Worm (Caenorhabditis elegans) whole organism, L4 larva: ENCODE measurements around the gene C56C10.9.

ENCODE experiments used
- D1046.2 ChIP-seq: fragments of 200-800 bp; sonication (Bioruptor generic); IDR thresholded peaks from 2 replicates; pipeline ENCODE4 v1.3.6; 2022; ENCODE audit warnings: missing genetic modification characterization, missing compliant biosample characterization
- F26F4.8 ChIP-seq: fragments of 200-800 bp; sonication (Bioruptor generic); conservative IDR thresholded peaks from 2 replicates; pipeline ENCODE4 v1.3.6; 2022; ENCODE audit warnings: missing genetic modification characterization, missing compliant biosample characterization
- F49E8.2 ChIP-seq: sonication (generic microtip); optimal IDR thresholded peaks from 2 replicates; lab custom pipeline; 2016; ENCODE audit warnings: missing compliant biosample characterization, mild to moderate bottlenecking, missing genetic modification characterization, borderline replicate concordance
- T20F7.1 ChIP-seq: fragments of 200-800 bp; sonication (Bioruptor generic); optimal IDR thresholded peaks from 2 replicates; lab custom pipeline; 2018; ENCODE audit warnings: mild to moderate bottlenecking, missing genetic modification characterization, missing compliant biosample characterization
- T26A8.4 ChIP-seq: fragments of 200-800 bp; sonication (Bioruptor generic); IDR thresholded peaks from 2 replicates; pipeline ENCODE4 v1.3.6; 2022; ENCODE audit warnings: missing genetic modification characterization, missing compliant biosample characterization
- ZK337.2 ChIP-seq: fragments of 200-800 bp; sonication (Bioruptor generic); IDR thresholded peaks from 2 replicates; pipeline ENCODE4 v1.3.6; 2022; ENCODE audit warnings: missing genetic modification reagents, missing genetic modification characterization, missing compliant biosample characterization
- ZK546.5 ChIP-seq, 2 experiments: sonication (generic microtip); optimal IDR thresholded peaks; 2 replicates each; lab custom pipeline; 2017; ENCODE audit warnings: missing biosample characterization in 2 of 2, missing genetic modification characterization in 2 of 2
- aha-1 ChIP-seq: fragments of 150-350 bp; peaks from one replicate; lab custom pipeline; 2014; ENCODE audit warnings: missing biosample characterization, missing genetic modification characterization
- ama-1 ChIP-seq: fragments of 150-350 bp; optimal IDR thresholded peaks from 2 replicates; lab custom pipeline; 2014; ENCODE audit warnings: inconsistent platforms, mixed read lengths
- arid-1 ChIP-seq: fragments of 200-800 bp; sonication (Bioruptor generic); conservative IDR thresholded peaks from 2 replicates; pipeline ENCODE4 v1.3.6; 2022; ENCODE audit warnings: missing genetic modification reagents, missing genetic modification characterization, missing compliant biosample characterization
- daf-16 ChIP-seq, 3 experiments: sonication (generic microtip); optimal IDR thresholded peaks; 2 replicates each; lab custom pipeline; 2016 to 2017; ENCODE audit warnings: missing genetic modification characterization in 3 of 3, missing genetic modification reagents in 3 of 3, mild to moderate bottlenecking in 2 of 3, missing compliant biosample characterization in 2 of 3, missing biosample characterization in 1 of 3, moderate library complexity in 1 of 3
- dmd-8 ChIP-seq: fragments of 200-800 bp; sonication (Bioruptor generic); IDR thresholded peaks from 2 replicates; pipeline ENCODE4 v1.3.6; 2022; ENCODE audit warnings: missing genetic modification characterization, missing compliant biosample characterization
- dve-1 ChIP-seq: sonication (generic microtip); optimal IDR thresholded peaks from 2 replicates; lab custom pipeline; 2017; ENCODE audit warnings: antibody characterized with exemption, mild to moderate bottlenecking, missing genetic modification characterization, missing compliant biosample characterization; ENCODE audit not compliant: insufficient read depth
- egl-27 ChIP-seq: sonication (generic microtip); optimal IDR thresholded peaks from 3 replicates; lab custom pipeline; 2017; ENCODE audit warnings: missing biosample characterization, missing genetic modification reagents, missing genetic modification characterization
- fkh-10 ChIP-seq: fragments of 150-350 bp; optimal IDR thresholded peaks from 2 replicates; lab custom pipeline; 2014; ENCODE audit warnings: missing biosample characterization, missing genetic modification reagents, missing genetic modification characterization
- fos-1 ChIP-seq: fragments of 150-350 bp; optimal IDR thresholded peaks from 2 replicates; lab custom pipeline; 2014; ENCODE audit warnings: missing biosample characterization, missing genetic modification characterization
- hlh-11 ChIP-seq: fragments of 200-800 bp; sonication (Bioruptor generic); optimal IDR thresholded peaks from 2 replicates; lab custom pipeline; 2018; ENCODE audit warnings: mild to moderate bottlenecking, missing genetic modification characterization, missing compliant biosample characterization
- hlh-30 ChIP-seq: sonication (generic microtip); optimal IDR thresholded peaks from 2 replicates; lab custom pipeline; 2017; ENCODE audit warnings: antibody characterized with exemption, mild to moderate bottlenecking, missing genetic modification characterization, missing compliant biosample characterization; ENCODE audit not compliant: insufficient read depth
- hmg-1.1 ChIP-seq: fragments of 200-800 bp; sonication (Bioruptor generic); IDR thresholded peaks from 2 replicates; pipeline ENCODE4 v1.3.6; 2022; ENCODE audit warnings: missing genetic modification reagents, missing genetic modification characterization, missing compliant biosample characterization
- lin-38 ChIP-seq: fragments of 200-800 bp; sonication (Bioruptor generic); IDR thresholded peaks from 2 replicates; pipeline ENCODE4 v1.3.6; 2022; ENCODE audit warnings: missing genetic modification reagents, missing genetic modification characterization, missing compliant biosample characterization
- lir-3 ChIP-seq: sonication (generic microtip); optimal IDR thresholded peaks from 2 replicates; lab custom pipeline; 2016; ENCODE audit warnings: mild to moderate bottlenecking, missing genetic modification characterization, missing compliant biosample characterization
- lsy-2 ChIP-seq, 2 experiments: fragments of 150-350 bp in 1 of 2; sonication (generic microtip) in 1 of 2; optimal IDR thresholded peaks; 2 replicates each; lab custom pipeline; 2014 to 2017; ENCODE audit warnings: missing biosample characterization in 2 of 2, missing genetic modification characterization in 2 of 2
- mdl-1 ChIP-seq, 2 experiments: fragments of 150-350 bp in 1 of 2; sonication (generic microtip) in 1 of 2; optimal IDR thresholded peaks; 2 replicates each; lab custom pipeline; 2014 to 2017; ENCODE audit warnings: missing biosample characterization in 2 of 2, missing genetic modification characterization in 2 of 2
- mep-1 ChIP-seq: fragments of 150-350 bp; sonication (generic microtip); optimal IDR thresholded peaks from 3 replicates; lab custom pipeline; 2014; ENCODE audit warnings: missing biosample characterization, missing genetic modification characterization
- mes-2 ChIP-seq: sonication (generic microtip); optimal IDR thresholded peaks from 2 replicates; lab custom pipeline; 2016; ENCODE audit warnings: missing genotype, mild to moderate bottlenecking, missing genetic modification characterization, missing compliant biosample characterization; ENCODE audit not compliant: poor library complexity, severe bottlenecking
- mxl-3 ChIP-seq: fragments of 200-800 bp; sonication (Bioruptor generic); optimal IDR thresholded peaks from 2 replicates; lab custom pipeline; 2018; ENCODE audit warnings: mild to moderate bottlenecking, missing genetic modification characterization, missing compliant biosample characterization
- nhr-111 ChIP-seq: fragments of 200-800 bp; sonication (Bioruptor generic); optimal IDR thresholded peaks from 2 replicates; lab custom pipeline; 2018; ENCODE audit warnings: mild to moderate bottlenecking, missing genetic modification characterization, missing compliant biosample characterization
- nhr-28 ChIP-seq: fragments of 150-350 bp; optimal IDR thresholded peaks from 2 replicates; lab custom pipeline; 2014; ENCODE audit warnings: missing biosample characterization, missing genetic modification characterization
- nhr-48 ChIP-seq: sonication (generic microtip); optimal IDR thresholded peaks from 2 replicates; lab custom pipeline; 2016; ENCODE audit warnings: mild to moderate bottlenecking, missing genetic modification characterization, missing compliant biosample characterization
- nhr-6 ChIP-seq: fragments of 150-350 bp; optimal IDR thresholded peaks from 2 replicates; lab custom pipeline; 2014; ENCODE audit warnings: missing biosample characterization, missing genetic modification characterization
- pha-4 ChIP-seq, 2 experiments: fragments of 150-350 bp in 1 of 2; fragments of 200-800 bp in 1 of 2; sonication (Bioruptor generic) in 1 of 2; IDR thresholded peaks in 1 of 2; optimal IDR thresholded peaks in 1 of 2; 2 replicates each; pipeline versions ENCODE4 v1.3.6 to Lab custom; 2014 to 2022; ENCODE audit warnings: missing genetic modification characterization in 2 of 2, missing genetic modification reagents in 2 of 2, missing biosample characterization in 1 of 2, missing compliant biosample characterization in 1 of 2
- rbr-2 ChIP-seq: sonication (generic microtip); optimal IDR thresholded peaks from 2 replicates; lab custom pipeline; 2016; ENCODE audit warnings: missing genotype, missing genetic modification characterization, missing compliant biosample characterization
- skn-1 ChIP-seq: fragments of 150-350 bp; optimal IDR thresholded peaks from 2 replicates; lab custom pipeline; 2014; ENCODE audit warnings: missing biosample characterization, missing genetic modification characterization
- snpc-1.2 ChIP-seq: fragments of 200-800 bp; sonication (Bioruptor generic); IDR thresholded peaks from 2 replicates; pipeline ENCODE4 v1.3.6; 2022; ENCODE audit warnings: missing genetic modification reagents, missing genetic modification characterization, missing compliant biosample characterization
- spr-1 ChIP-seq: sonication (generic microtip); optimal IDR thresholded peaks from 2 replicates; lab custom pipeline; 2016; ENCODE audit warnings: mild to moderate bottlenecking, missing genetic modification characterization, missing compliant biosample characterization
- spr-3 ChIP-seq: fragments of 200-800 bp; sonication (Bioruptor generic); optimal IDR thresholded peaks from 2 replicates; lab custom pipeline; 2018; ENCODE audit warnings: mild to moderate bottlenecking, missing genetic modification characterization, missing compliant biosample characterization
- unc-130 ChIP-seq: sonication (generic microtip); optimal IDR thresholded peaks from 2 replicates; lab custom pipeline; 2016; ENCODE audit warnings: missing genetic modification reagents, missing genetic modification characterization, missing compliant biosample characterization
- zfp-3 ChIP-seq: fragments of 200-800 bp; sonication (Bioruptor generic); conservative IDR thresholded peaks from 2 replicates; pipeline ENCODE4 v1.3.6; 2022; ENCODE audit warnings: missing genetic modification reagents, missing genetic modification characterization, missing compliant biosample characterization
- zip-2 ChIP-seq: fragments of 150-350 bp; optimal IDR thresholded peaks from 2 replicates; lab custom pipeline; 2014; ENCODE audit warnings: missing biosample characterization, missing genetic modification characterization
- ztf-11 ChIP-seq: fragments of 150-350 bp; optimal IDR thresholded peaks from 2 replicates; lab custom pipeline; 2014; ENCODE audit warnings: missing biosample characterization, missing genetic modification characterization

Gene C56C10.9

DNA sequence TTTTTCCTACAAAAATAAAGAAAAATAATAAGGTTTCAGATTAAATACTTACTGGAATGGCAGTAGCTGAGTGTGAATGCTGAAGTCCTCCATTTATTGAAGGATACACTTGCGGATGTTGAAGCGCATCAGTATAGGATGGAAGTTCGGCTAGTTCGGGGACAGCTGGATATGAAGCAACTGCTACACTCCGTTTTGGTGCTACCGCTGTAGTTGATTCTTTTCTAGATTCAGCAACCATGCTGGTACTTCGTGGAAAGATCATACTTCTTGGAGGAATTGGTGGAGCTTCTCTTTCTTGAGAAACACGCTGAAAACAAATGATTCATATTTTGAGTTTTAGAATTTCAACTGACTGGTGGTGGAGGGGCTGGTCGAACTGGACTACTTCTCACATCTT is 16.5 kb upstream of the C56C10.9 start:
- TF ChIP-seq fkh-10 (no peak), aha-1 (tag; lab: Kevin White, UChicago) (peak; percentile 96)

DNA sequence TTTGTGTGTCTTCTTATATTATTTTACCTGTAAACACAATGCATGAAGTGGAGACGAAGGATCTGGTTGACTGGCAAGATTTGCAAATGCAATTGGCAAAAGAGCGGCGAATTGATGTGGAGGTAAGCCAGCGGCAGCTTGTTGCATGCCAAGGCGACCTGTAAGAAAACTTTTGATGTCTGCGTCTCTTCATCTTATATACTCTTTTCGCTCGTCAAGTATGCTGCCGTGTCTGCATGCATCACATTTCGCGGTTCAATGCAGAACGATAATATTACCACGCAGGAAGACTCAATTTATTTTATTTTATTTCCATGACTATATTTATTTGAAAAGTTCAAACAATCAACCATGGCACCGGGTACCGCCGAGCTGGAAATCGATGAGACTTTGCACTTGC is 8.8 kb upstream of the C56C10.9 start, which contains the start of gene vps-33.2:
Gene vps-33.2, plus strand, starts transcription at position 244 of the 400 bp plus-strand sequence.
- peak; percentile 14 for TF ChIP-seq rbr-2
- peak in 1 of 2 experiments; percentile 34 for TF ChIP-seq lsy-2 (tag; optimal IDR thresholded peaks at IDR 0.05; lab: Kevin White, UChicago)
- peak; percentile 20 for TF ChIP-seq F49E8.2
- TF ChIP-seq mep-1 (tag; lab: Kevin White, UChicago): peak; percentile 1
- no peak for TF ChIP-seq D1046.2 (GFP tag; lab: Robert Waterston, UW)
- no peak for TF ChIP-seq ZK546.5 (tag; optimal IDR thresholded peaks at IDR 0.05; lab: Kevin White, UChicago)
- no peak for TF ChIP-seq lin-38
- TF ChIP-seq hmg-1.1 (GFP tag; lab: Robert Waterston, UW): peak; percentile 50
- no peak for TF ChIP-seq mxl-3 (GFP tag; lab: Kevin White, UChicago)
- peak; percentile 19 for TF ChIP-seq dve-1 (tag; lab: Kevin White, UChicago)
- TF ChIP-seq aha-1 (tag; lab: Kevin White, UChicago): peak; percentile 21
- no peak for TF ChIP-seq mdl-1 (tag; optimal IDR thresholded peaks at IDR 0.05; lab: Kevin White, UChicago)
- no peak for TF ChIP-seq nhr-111 (GFP tag; lab: Kevin White, UChicago)
- no peak for TF ChIP-seq unc-130 (GFP tag; lab: Kevin White, UChicago)
- TF ChIP-seq spr-1 (tag; lab: Kevin White, UChicago): peak; percentile 17
- TF ChIP-seq mes-2 (tag; lab: Kevin White, UChicago): peak; percentile 70
- peak; percentile 35 for TF ChIP-seq nhr-6 (tag; lab: Kevin White, UChicago)
- peak; percentile 10 for TF ChIP-seq hlh-11 (tag; lab: Kevin White, UChicago)

DNA sequence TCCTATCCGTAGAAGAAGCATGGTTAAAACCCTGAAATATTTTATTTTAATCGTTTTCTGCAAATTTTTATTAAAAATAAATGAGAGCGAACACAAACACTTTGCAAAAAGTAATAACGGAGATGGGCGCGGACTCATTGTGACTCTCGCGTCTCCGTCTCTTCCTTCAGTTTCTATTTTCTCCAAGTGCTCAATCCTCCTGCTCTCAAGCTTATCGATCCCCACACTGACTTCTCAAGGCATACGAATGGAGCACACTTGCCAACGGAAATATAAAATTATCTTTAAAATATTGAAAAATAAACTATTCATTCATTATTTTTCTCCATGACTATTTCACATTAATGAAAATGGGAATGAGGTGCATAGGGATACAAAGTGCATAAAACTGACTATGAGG is 5.9 kb upstream of the C56C10.9 start, which contains the start of gene dnj-8:
Gene dnj-8, minus strand, starts transcription at position 31 of the 400 bp plus-strand sequence.
- TF ChIP-seq zip-2 (tag; lab: Kevin White, UChicago) (no peak), mep-1 (tag; lab: Kevin White, UChicago) (peak; percentile 2), nhr-48 (tag; lab: Kevin White, UChicago) (no peak), ama-1 (lab: Kevin White, UChicago) (peak; percentile 52), mes-2 (tag; lab: Kevin White, UChicago) (peak; percentile 44), F26F4.8 (GFP tag; lab: Robert Waterston, UW) (no peak), spr-3 (GFP tag; lab: Kevin White, UChicago) (no peak), lin-38 (0 out of 2 replicates have a peak, but pooled peaks have one; percentile 12)

DNA sequence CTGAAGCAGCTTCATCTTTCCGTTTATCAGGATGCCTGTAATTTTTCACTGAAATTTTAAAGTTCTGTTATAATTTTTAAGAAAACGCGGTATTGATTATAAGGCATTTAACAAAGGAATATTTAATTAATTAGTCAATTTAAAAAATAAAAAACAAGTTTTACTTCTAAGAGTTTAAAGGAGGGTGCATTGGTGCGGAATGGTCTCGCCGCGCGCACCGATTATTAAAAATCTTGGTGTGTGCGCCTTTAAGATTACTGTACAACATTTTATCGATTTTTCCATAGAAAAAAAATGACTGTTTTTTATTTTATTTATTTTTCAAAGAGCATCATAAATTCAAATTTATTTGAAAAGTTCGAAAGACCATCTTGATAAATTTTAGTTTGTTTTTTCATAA is 5.4 kb upstream of the C56C10.9 start:
- 0 out of 2 replicates have a peak, but pooled peaks have one; percentile 30 for TF ChIP-seq snpc-1.2
- TF ChIP-seq zfp-3 (GFP tag; lab: Robert Waterston, UW): no peak
- no peak for TF ChIP-seq spr-3 (GFP tag; lab: Kevin White, UChicago)
- TF ChIP-seq, all 104 proteins: peak for 1

DNA sequence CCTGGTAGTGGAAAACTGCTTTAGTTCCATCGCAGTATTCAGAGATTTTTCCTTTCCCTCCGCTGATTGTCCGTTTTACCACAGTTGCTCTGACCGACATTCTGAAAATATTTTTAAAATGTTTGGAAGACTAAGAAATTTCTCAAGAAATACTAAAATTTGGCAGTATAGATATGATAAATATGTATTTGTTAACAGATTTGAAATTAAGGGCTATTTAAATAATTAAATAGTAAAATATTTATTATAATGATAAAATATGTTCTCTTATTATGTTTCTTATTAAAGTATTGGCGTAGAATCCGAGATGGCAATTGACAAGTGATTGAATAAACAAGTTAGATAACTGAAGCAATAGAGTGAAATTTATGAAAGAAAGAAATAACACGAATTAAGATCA is 2.0 kb upstream of the C56C10.9 start, which contains the start of gene aipr-1:
Gene aipr-1, minus strand, starts transcription at position 101 of the 400 bp plus-strand sequence.
- TF ChIP-seq nhr-28 (tag; lab: Kevin White, UChicago) (no peak), fkh-10 (no peak), egl-27 (tag; lab: Kevin White, UChicago) (no peak), skn-1 (tag; lab: Kevin White, UChicago) (no peak)

DNA sequence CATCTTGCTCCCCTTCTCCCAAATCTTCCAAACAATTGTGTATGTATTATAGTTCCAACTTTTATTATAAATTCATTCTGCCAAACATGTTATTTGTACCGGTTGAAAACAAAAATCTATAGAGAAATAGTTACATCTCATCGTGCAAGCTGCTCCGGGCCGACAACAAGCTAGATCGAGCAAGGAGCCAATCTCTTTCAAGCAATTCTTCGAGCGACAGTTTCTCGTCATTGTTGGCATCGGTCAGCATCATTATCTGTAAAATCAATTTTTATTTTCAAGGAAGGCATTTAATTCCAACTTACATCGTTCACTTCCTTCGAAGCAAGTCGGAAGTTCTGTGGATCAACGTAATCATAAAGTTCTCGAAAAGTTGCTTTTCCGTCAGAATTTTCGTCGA is 1.2 kb downstream of the C56C10.9 start:
- TF ChIP-seq ZK337.2 (no peak), arid-1 (GFP tag; lab: Robert Waterston, UW) (peak; percentile 47; the same call in 1 of the 2 replicates), hlh-30 (no peak), fos-1 (no peak), dmd-8 (GFP tag; lab: Robert Waterston, UW) (no peak), pha-4 (GFP tag; IDR thresholded peaks at IDR 0.05; lab: Robert Waterston, UW) (no peak; the same call in 1 of the 2 replicates), pha-4 (tag; optimal IDR thresholded peaks at IDR 0.05; lab: Kevin White, UChicago) (no peak), daf-16 (GFP tag; optimal IDR thresholded peaks at IDR 0.05; lab: Kevin White, UChicago) (no peak), daf-16 (tag; optimal IDR thresholded peaks at IDR 0.05; lab: Kevin White, UChicago) (peak; percentile 19), T20F7.1 (GFP tag; lab: Kevin White, UChicago) (no peak), lir-3 (tag; lab: Kevin White, UChicago) (no peak), nhr-111 (GFP tag; lab: Kevin White, UChicago) (no peak), ztf-11 (tag; lab: Kevin White, UChicago) (no peak), snpc-1.2 (peak; percentile 8; the same call in 1 of the 2 replicates), T26A8.4 (GFP tag; lab: Robert Waterston, UW) (peak; percentile 30; the same call in 1 of the 2 replicates)
